Fruit fly (Drosophila melanogaster): Measurements from ENCODE around the gene Cdc23.

- no peak for TF ChIP-seq psq (optimal IDR thresholded peaks at IDR 0.05)
- TF ChIP-seq Dll (optimal IDR thresholded peaks at IDR 0.05) = no peak
- no peak for TF ChIP-seq pan (optimal IDR thresholded peaks at IDR 0.05)
- no peak for TF ChIP-seq usp (GFP tag; optimal IDR thresholded peaks at IDR 0.05)
- no peak for TF ChIP-seq CG8478 (optimal IDR thresholded peaks at IDR 0.05)
- TF ChIP-seq EcR (GFP tag; optimal IDR thresholded peaks at IDR 0.05) = no peak
These were observed 29.0 kb downstream of the Cdc23 start for dm6 chr2L:20488128-20488527.
